Fruit fly (Drosophila melanogaster) whole organism, embryonic: ENCODE measurements around the gene Atx-1.
A peak's percentile ranks its signal among the peaks of the same experiment; 100 is the strongest.

ENCODE experiments used
- ATbp ChIP-seq: fragments of 200-800 bp; sonication (Bioruptor generic); optimal IDR thresholded peaks from 2 replicates; lab custom pipeline; 2017; ENCODE audit warnings: missing biosample characterization, mild to moderate bottlenecking, missing genetic modification characterization, missing genetic modification reagents
- B-H1 ChIP-seq: fragments of 200-800 bp; sonication (Bioruptor generic); IDR thresholded peaks from 3 replicates; pipeline ENCODE4 v1.3.6; 2022; ENCODE audit warnings: missing biosample characterization, missing genetic modification characterization
- CG11456 ChIP-seq: fragments of 200-800 bp; sonication (Bioruptor generic); IDR thresholded peaks from 3 replicates; pipeline ENCODE4 v1.3.6; 2022; ENCODE audit warnings: missing biosample characterization, missing genetic modification characterization
- CG11695 ChIP-seq: fragments of 200-800 bp; sonication (Bioruptor generic); IDR thresholded peaks from 3 replicates; pipeline ENCODE4 v1.3.6; 2022; ENCODE audit warnings: missing biosample characterization, missing genetic modification characterization
- CG12071 ChIP-seq: fragments of 200-800 bp; sonication (Bioruptor generic); optimal IDR thresholded peaks from 3 replicates; lab custom pipeline; 2018; ENCODE audit warnings: missing biosample characterization, mild to moderate bottlenecking, missing genetic modification characterization
- CG1233 ChIP-seq: fragments of 200-800 bp; sonication (Bioruptor generic); optimal IDR thresholded peaks from 4 replicates; lab custom pipeline; 2018; ENCODE audit warnings: missing biosample characterization, mild to moderate bottlenecking, missing genetic modification characterization
- CG12391 ChIP-seq: fragments of 200-800 bp; sonication (Bioruptor generic); optimal IDR thresholded peaks from 3 replicates; lab custom pipeline; 2018; ENCODE audit warnings: missing biosample characterization, mild to moderate bottlenecking, missing genetic modification characterization, moderate library complexity
- CG13123 ChIP-seq: fragments of 200-800 bp; sonication (Bioruptor generic); optimal IDR thresholded peaks from 2 replicates; lab custom pipeline; 2016; ENCODE audit warnings: missing biosample characterization, missing genetic modification characterization
- CG14050 ChIP-seq: fragments of 200-800 bp; sonication (Bioruptor generic); IDR thresholded peaks from 3 replicates; pipeline ENCODE4 v1.3.6; 2022; ENCODE audit warnings: missing biosample characterization, missing genetic modification characterization
- CG14860 ChIP-seq: fragments of 200-800 bp; sonication (Bioruptor generic); IDR thresholded peaks from 3 replicates; pipeline ENCODE4 v1.3.6; 2022; ENCODE audit warnings: missing biosample characterization, missing genetic modification characterization; ENCODE audit not compliant: partially characterized antibody
- CG1603 ChIP-seq: fragments of 200-800 bp; sonication (Bioruptor generic); optimal IDR thresholded peaks from 2 replicates; lab custom pipeline; 2019; ENCODE audit warnings: missing biosample characterization, mild to moderate bottlenecking, missing genetic modification characterization, moderate library complexity
- CG30403 ChIP-seq: fragments of 200-800 bp; sonication (Bioruptor generic); optimal IDR thresholded peaks from 3 replicates; lab custom pipeline; 2016; ENCODE audit warnings: missing biosample characterization, missing genetic modification characterization
- CG32772 ChIP-seq: fragments of 200-800 bp; sonication (Bioruptor generic); IDR thresholded peaks from 2 replicates; pipeline ENCODE4 v1.3.6; 2022; ENCODE audit warnings: missing biosample characterization, missing genetic modification characterization
- CG3726 ChIP-seq: fragments of 200-800 bp; sonication (Bioruptor generic); IDR thresholded peaks from 3 replicates; pipeline ENCODE4, ENCODE4 v1.3.6; 2022; ENCODE audit warnings: missing biosample characterization, missing genetic modification characterization
- CG5953 ChIP-seq: fragments of 200-800 bp; sonication (Bioruptor generic); IDR thresholded peaks from 2 replicates; pipeline ENCODE4 v1.3.6; 2022; ENCODE audit warnings: missing biosample characterization, missing genetic modification characterization
- CG9876 ChIP-seq: fragments of 200-800 bp; sonication (Bioruptor generic); optimal IDR thresholded peaks from 2 replicates; lab custom pipeline; 2016; ENCODE audit warnings: missing biosample characterization, missing genetic modification characterization
- D ChIP-seq, 2 experiments: fragments of 200-800 bp in 1 of 2; fragments of >200 bp in 1 of 2; sonication (Bioruptor generic) in 1 of 2; optimal IDR thresholded peaks; 2 replicates in 1 of 2; 3 replicates in 1 of 2; lab custom pipeline; 2017; ENCODE audit warnings: mild to moderate bottlenecking in 1 of 2, missing biosample characterization in 1 of 2, missing genetic modification characterization in 1 of 2, missing genetic modification reagents in 1 of 2
- Dad ChIP-seq: fragments of 200-800 bp; sonication (Bioruptor generic); optimal IDR thresholded peaks from 3 replicates; lab custom pipeline; 2016; ENCODE audit warnings: missing biosample characterization, missing genetic modification characterization
- Dbx ChIP-seq: fragments of 200-800 bp; sonication (Bioruptor generic); IDR thresholded peaks from 3 replicates; pipeline ENCODE4 v1.3.6; 2022; ENCODE audit warnings: missing biosample characterization, missing genetic modification characterization
- Dip2 ChIP-seq: fragments of 200-800 bp; sonication (Bioruptor generic); IDR thresholded peaks from 2 replicates; pipeline ENCODE4 v1.3.6; 2022; ENCODE audit warnings: missing biosample characterization, missing genetic modification characterization
- Dll ChIP-seq: fragments of 200-800 bp; sonication (Bioruptor generic); IDR thresholded peaks from 4 replicates; pipeline ENCODE4 v1.3.6; 2022; ENCODE audit warnings: missing biosample characterization, missing genetic modification characterization; ENCODE audit not compliant: partially characterized antibody
- HLH4C ChIP-seq: fragments of 200-800 bp; sonication (Bioruptor generic); IDR thresholded peaks from 3 replicates; pipeline ENCODE4 v1.3.6; 2022; ENCODE audit warnings: missing biosample characterization, missing genetic modification characterization; ENCODE audit not compliant: partially characterized antibody
- HmgZ ChIP-seq: fragments of 200-800 bp; sonication (Bioruptor generic); optimal IDR thresholded peaks from 2 replicates; lab custom pipeline; 2018; ENCODE audit warnings: missing biosample characterization, mild to moderate bottlenecking, missing genetic modification characterization
- Hmr ChIP-seq: fragments of 200-800 bp; sonication (Bioruptor generic); optimal IDR thresholded peaks from 3 replicates; lab custom pipeline; 2017; ENCODE audit warnings: mild to moderate bottlenecking, missing biosample characterization, missing genetic modification reagents, missing genetic modification characterization
- Hmx ChIP-seq: fragments of 200-800 bp; sonication (Bioruptor generic); optimal IDR thresholded peaks from 2 replicates; lab custom pipeline; 2016; ENCODE audit warnings: missing biosample characterization, missing genetic modification characterization
- Hr78 ChIP-seq, 2 experiments: fragments of 200-800 bp in 1 of 2; fragments of >200 bp in 1 of 2; sonication (Bioruptor generic) in 1 of 2; optimal IDR thresholded peaks; 2 replicates each; lab custom pipeline; 2017 to 2019; ENCODE audit warnings: missing biosample characterization in 2 of 2, missing genetic modification characterization in 2 of 2, mild to moderate bottlenecking in 1 of 2, moderate library complexity in 1 of 2
- Lhr ChIP-seq: fragments of 200-800 bp; sonication (Bioruptor generic); optimal IDR thresholded peaks from 3 replicates; lab custom pipeline; 2017; ENCODE audit warnings: mild to moderate bottlenecking, missing biosample characterization, missing genetic modification reagents, missing genetic modification characterization
- Oli ChIP-seq: fragments of 200-800 bp; sonication (Bioruptor generic); optimal IDR thresholded peaks from 2 replicates; lab custom pipeline; 2018; ENCODE audit warnings: missing biosample characterization, mild to moderate bottlenecking, missing genetic modification characterization, moderate library complexity
- Sin3A ChIP-seq: fragments of >200 bp; optimal IDR thresholded peaks from 2 replicates; lab custom pipeline; 2018
- Spps ChIP-seq: fragments of 200-800 bp; sonication (Bioruptor generic); optimal IDR thresholded peaks from 2 replicates; lab custom pipeline; 2018; ENCODE audit warnings: missing biosample characterization, mild to moderate bottlenecking, missing genetic modification characterization
- Sry-β ChIP-seq: fragments of 200-800 bp; sonication (Bioruptor generic); optimal IDR thresholded peaks from 2 replicates; lab custom pipeline; 2018; ENCODE audit warnings: missing biosample characterization, mild to moderate bottlenecking, missing genetic modification characterization, moderate library complexity
- Stat92E ChIP-seq, 3 experiments: fragments of >200 bp in 2 of 3; fragments of 200-800 bp in 1 of 3; sonication (Bioruptor generic) in 1 of 3; optimal IDR thresholded peaks; 2 replicates each; lab custom pipeline; 2017 to 2019; ENCODE audit warnings: missing biosample characterization in 3 of 3, missing genetic modification characterization in 3 of 3, mild to moderate bottlenecking in 1 of 3, moderate library complexity in 1 of 3
- YL-1 ChIP-seq: fragments of 200-800 bp; sonication (Bioruptor generic); optimal IDR thresholded peaks from 3 replicates; lab custom pipeline; 2017; ENCODE audit warnings: missing biosample characterization, mild to moderate bottlenecking, missing genetic modification characterization
- ab ChIP-seq: fragments of 200-800 bp; sonication (Bioruptor generic); optimal IDR thresholded peaks from 2 replicates; lab custom pipeline; 2016; ENCODE audit warnings: missing biosample characterization, missing genetic modification characterization
- al ChIP-seq: fragments of 200-800 bp; sonication (Bioruptor generic); IDR thresholded peaks from 2 replicates; pipeline ENCODE4 v1.3.6; 2022; ENCODE audit warnings: missing biosample characterization, missing genetic modification characterization
- crp ChIP-seq, 2 experiments: fragments of 200-800 bp; sonication (Bioruptor generic); optimal IDR thresholded peaks; 2 replicates in 1 of 2; 3 replicates in 1 of 2; lab custom pipeline; 2017; ENCODE audit warnings: missing biosample characterization in 2 of 2, missing genetic modification characterization in 2 of 2, mild to moderate bottlenecking in 1 of 2, moderate library complexity in 1 of 2
- cwo ChIP-seq: fragments of 200-800 bp; sonication (Bioruptor generic); optimal IDR thresholded peaks from 3 replicates; lab custom pipeline; 2017; ENCODE audit warnings: missing biosample characterization, missing genetic modification characterization, mild to moderate bottlenecking, moderate library complexity, missing genetic modification reagents
- en ChIP-seq: fragments of 200-800 bp; sonication (Bioruptor generic); optimal IDR thresholded peaks from 2 replicates; lab custom pipeline; 2016; ENCODE audit warnings: missing biosample characterization, missing genetic modification characterization
- fd3F ChIP-seq: fragments of 200-800 bp; sonication (Bioruptor generic); optimal IDR thresholded peaks from 2 replicates; lab custom pipeline; 2018; ENCODE audit warnings: missing biosample characterization, mild to moderate bottlenecking, missing genetic modification characterization, moderate library complexity
- fd64A ChIP-seq: fragments of 200-800 bp; sonication (Bioruptor generic); optimal IDR thresholded peaks from 3 replicates; lab custom pipeline; 2018; ENCODE audit warnings: missing biosample characterization, mild to moderate bottlenecking, missing genetic modification characterization
- kni ChIP-seq: fragments of 200-800 bp; sonication (Bioruptor generic); optimal IDR thresholded peaks from 3 replicates; lab custom pipeline; 2017; ENCODE audit warnings: mild to moderate bottlenecking, missing biosample characterization, missing genetic modification reagents, missing genetic modification characterization
- knrl ChIP-seq: fragments of 200-800 bp; sonication (Bioruptor generic); IDR thresholded peaks from 3 replicates; pipeline ENCODE4 v1.3.6; 2022; ENCODE audit warnings: missing biosample characterization, missing genetic modification characterization; ENCODE audit not compliant: partially characterized antibody
- lilli ChIP-seq: fragments of 200-800 bp; sonication (Bioruptor generic); optimal IDR thresholded peaks from 3 replicates; lab custom pipeline; 2016; ENCODE audit warnings: missing biosample characterization, missing genetic modification characterization
- rib ChIP-seq: fragments of 200-800 bp; sonication (Bioruptor generic); IDR thresholded peaks from 2 replicates; pipeline ENCODE4 v1.3.6; 2022; ENCODE audit warnings: missing biosample characterization, missing genetic modification characterization
- ro ChIP-seq: fragments of 200-800 bp; sonication (Bioruptor generic); IDR thresholded peaks from 2 replicates; pipeline ENCODE4 v1.3.6; 2022; ENCODE audit warnings: missing biosample characterization, missing genetic modification characterization
- scrt ChIP-seq: fragments of 200-800 bp; sonication (Bioruptor generic); optimal IDR thresholded peaks from 2 replicates; lab custom pipeline; 2018; ENCODE audit warnings: missing biosample characterization, mild to moderate bottlenecking, missing genetic modification characterization, moderate library complexity
- tin ChIP-seq: fragments of 200-800 bp; sonication (Bioruptor generic); optimal IDR thresholded peaks from 3 replicates; lab custom pipeline; 2016; ENCODE audit warnings: missing biosample characterization, missing genetic modification characterization
- vnd ChIP-seq: fragments of 200-800 bp; sonication (Bioruptor generic); IDR thresholded peaks from 3 replicates; pipeline ENCODE4 v1.3.6; 2022; ENCODE audit warnings: missing biosample characterization, missing genetic modification characterization; ENCODE audit not compliant: partially characterized antibody

The Atx-1 gene

dm6 chrX:6859756-6860412 lies 36.9 kb downstream of the Atx-1 start (continued):
- peak; percentile 77; the same call in 2 of the 3 replicates for TF ChIP-seq Dbx (GFP tag; lab: Robert Waterston, UW)
- TF ChIP-seq fd64A (GFP tag; lab: Kevin White, UChicago) = no peak
- no peak for TF ChIP-seq ro
- TF ChIP-seq CG11456 (GFP tag; lab: Robert Waterston, UW) = peak; percentile 79
- no peak for TF ChIP-seq Hr78 (GFP tag; optimal IDR thresholded peaks at IDR 0.05; lab: Kevin White, UChicago)
- peak; percentile 41 for TF ChIP-seq kni (GFP tag; lab: Kevin White, UChicago)
- no peak for TF ChIP-seq YL-1 (GFP tag; lab: Kevin White, UChicago)
- no peak for TF ChIP-seq CG13123
- TF ChIP-seq vnd = no peak
- TF ChIP-seq HmgZ = no peak
- TF ChIP-seq Hmx (GFP tag; lab: Kevin White, UChicago) = peak; percentile 82
- TF ChIP-seq HLH4C (GFP tag; lab: Robert Waterston, UW) = no peak
- TF ChIP-seq scrt = peak; percentile 76
- peak; percentile 74 for TF ChIP-seq Oli (tag; lab: Kevin White, UChicago)
- no peak for TF ChIP-seq Dll (GFP tag; lab: Robert Waterston, UW)
- TF ChIP-seq fd3F (GFP tag; lab: Kevin White, UChicago) = no peak
- TF ChIP-seq al (GFP tag; lab: Robert Waterston, UW) = peak; percentile 78
- TF ChIP-seq CG32772 (GFP tag; lab: Robert Waterston, UW) = peak; percentile 67
- TF ChIP-seq CG30403 (GFP tag; lab: Kevin White, UChicago) = peak; percentile 64
- TF ChIP-seq lilli (GFP tag; lab: Kevin White, UChicago) = peak; percentile 90
- TF ChIP-seq CG1603 = no peak
- no peak for TF ChIP-seq CG5953
- 0 out of 2 replicates have a peak, but pooled peaks have one; percentile 21 for TF ChIP-seq rib
- TF ChIP-seq CG11695 (GFP tag; lab: Robert Waterston, UW) = peak; percentile 71
- no peak for TF ChIP-seq crp (GFP tag; optimal IDR thresholded peaks at IDR 0.05; lab: Kevin White, UChicago)
- TF ChIP-seq Dip2 (GFP tag; lab: Robert Waterston, UW) = no peak
- no peak for TF ChIP-seq Lhr (GFP tag; lab: Kevin White, UChicago)
- TF ChIP-seq CG3726 = 0 out of 3 replicates have a peak, but pooled peaks have one; percentile 11
- peak; percentile 80 for TF ChIP-seq tin
- TF ChIP-seq cwo (GFP tag; lab: Kevin White, UChicago) = peak; percentile 80
- peak; percentile 62 for TF ChIP-seq Dad (GFP tag; lab: Kevin White, UChicago)
- no peak for TF ChIP-seq ab
- no peak for TF ChIP-seq CG14860 (GFP tag; lab: Robert Waterston, UW)
- peak; percentile 23 for TF ChIP-seq CG1233 (GFP tag; lab: Kevin White, UChicago)
- peak; percentile 41 for TF ChIP-seq Hmr
- TF ChIP-seq CG9876 (GFP tag; lab: Kevin White, UChicago) = no peak
- TF ChIP-seq B-H1 (GFP tag; lab: Robert Waterston, UW) = peak; percentile 58
- TF ChIP-seq Spps (tag; lab: Kevin White, UChicago) = peak; percentile 52
- no peak for TF ChIP-seq Sin3A (lab: Kevin White, UChicago)
- TF ChIP-seq en = peak; percentile 80
- TF ChIP-seq CG12391 (tag; lab: Kevin White, UChicago) = peak; percentile 53
- TF ChIP-seq knrl (GFP tag; lab: Robert Waterston, UW) = no peak
- no peak for TF ChIP-seq D (optimal IDR thresholded peaks at IDR 0.05; lab: Kevin White, UChicago)
- TF ChIP-seq D (GFP tag; optimal IDR thresholded peaks at IDR 0.05; lab: Kevin White, UChicago) = peak; percentile 86
- TF ChIP-seq ATbp (GFP tag; lab: Kevin White, UChicago) = peak; percentile 75
- TF ChIP-seq Stat92E (GFP tag; optimal IDR thresholded peaks at IDR 0.05; lab: Kevin White, UChicago) = no peak
- TF ChIP-seq Sry-β = no peak
- peak; percentile 28 for TF ChIP-seq CG12071 (GFP tag; lab: Kevin White, UChicago)
- TF ChIP-seq CG14050 (GFP tag; lab: Robert Waterston, UW) = no peak
